Worm (Caenorhabditis elegans): ENCODE results near the gene ZC449.7.

The ZC449.7 gene

ce11 chrX:5026461-5026860 lies 12.6 kb downstream of the ZC449.7 start:
- TF ChIP-seq pha-2 (tag; optimal IDR thresholded peaks at IDR 0.05): no peak
- no peak for TF ChIP-seq unc-55 (GFP tag; optimal IDR thresholded peaks at IDR 0.05)
- TF ChIP-seq sdc-2 (tag; optimal IDR thresholded peaks at IDR 0.05): no peak
- no peak for TF ChIP-seq nhr-232 (tag; optimal IDR thresholded peaks at IDR 0.05)
- no peak for TF ChIP-seq madf-2 (tag; optimal IDR thresholded peaks at IDR 0.05)
- no peak for TF ChIP-seq lin-11 (tag; optimal IDR thresholded peaks at IDR 0.05)
- no peak for TF ChIP-seq hlh-30 (tag; optimal IDR thresholded peaks at IDR 0.05; ENCODE audit: insufficient read depth)
- TF ChIP-seq ahr-1 (tag; optimal IDR thresholded peaks at IDR 0.05): no peak
- TF ChIP-seq unc-86 (tag; optimal IDR thresholded peaks at IDR 0.05): no peak

- TF ChIP-seq ceh-45 (GFP tag; IDR thresholded peaks at IDR 0.05): no peak
- peak; percentile 36 for TF ChIP-seq unc-42 (tag; optimal IDR thresholded peaks at IDR 0.05)
Observed at ce11 chrX:5027923-5028592, 14.2 kb downstream of the ZC449.7 start.

ce11 chrX:5028593-5028955 lies 14.7 kb downstream of the ZC449.7 start:
- TF ChIP-seq unc-86 (tag; optimal IDR thresholded peaks at IDR 0.05) (no peak), sdc-2 (tag; optimal IDR thresholded peaks at IDR 0.05) (no peak), eyg-1 (tag; optimal IDR thresholded peaks at IDR 0.05) (no peak), ama-1 (optimal IDR thresholded peaks at IDR 0.05) (no peak), C38D4.7 (GFP tag; optimal IDR thresholded peaks at IDR 0.05) (no peak), odd-2 (tag; optimal IDR thresholded peaks at IDR 0.05) (no peak), ceh-48 (tag; optimal IDR thresholded peaks at IDR 0.05) (no peak), K02D7.2 (tag; optimal IDR thresholded peaks at IDR 0.05) (no peak), ceh-24 (tag; optimal IDR thresholded peaks at IDR 0.05) (no peak), ahr-1 (tag; optimal IDR thresholded peaks at IDR 0.05) (no peak)

- TF ChIP-seq ets-4 (tag; optimal IDR thresholded peaks at IDR 0.05) (no peak), unc-42 (tag; optimal IDR thresholded peaks at IDR 0.05) (peak; percentile 98)
Observed at ce11 chrX:5031742-5032141, 17.9 kb downstream of the ZC449.7 start.

ce11 chrX:5033868-5034267 lies 20.0 kb downstream of the ZC449.7 start, which contains the start of gene ZC449.4:
Gene ZC449.4, minus strand, starts transcription at chrX:5033968.
- TF ChIP-seq rnt-1 (tag; optimal IDR thresholded peaks at IDR 0.05) (no peak), sox-2 (GFP tag; IDR thresholded peaks at IDR 0.05) (no peak), pha-4 (tag; optimal IDR thresholded peaks at IDR 0.05) (no peak), ztf-16 (tag; optimal IDR thresholded peaks at IDR 0.05) (no peak), ama-1 (optimal IDR thresholded peaks at IDR 0.05) (no peak), npax-4 (tag; optimal IDR thresholded peaks at IDR 0.05) (no peak)

- TF ChIP-seq ahr-1 (tag; optimal IDR thresholded peaks at IDR 0.05) (no peak), hlh-8 (tag; optimal IDR thresholded peaks at IDR 0.05) (no peak), tbx-2 (tag; optimal IDR thresholded peaks at IDR 0.05) (no peak), pax-1 (tag; optimal IDR thresholded peaks at IDR 0.05) (no peak), pha-2 (tag; optimal IDR thresholded peaks at IDR 0.05) (no peak), ama-1 (optimal IDR thresholded peaks at IDR 0.05) (no peak), eyg-1 (tag; optimal IDR thresholded peaks at IDR 0.05) (no peak), fax-1 (tag; optimal IDR thresholded peaks at IDR 0.05) (no peak), ceh-2 (tag; optimal IDR thresholded peaks at IDR 0.05) (no peak), pag-3 (tag; optimal IDR thresholded peaks at IDR 0.05; ENCODE audit: borderline replicate concordance) (no peak), lin-11 (tag; optimal IDR thresholded peaks at IDR 0.05) (no peak), sdc-2 (tag; optimal IDR thresholded peaks at IDR 0.05) (no peak), unc-3 (GFP tag; conservative IDR thresholded peaks at IDR 0.05) (no peak), unc-3 (tag; optimal IDR thresholded peaks at IDR 0.05) (no peak), unc-42 (tag; optimal IDR thresholded peaks at IDR 0.05) (no peak), ceh-30 (tag; optimal IDR thresholded peaks at IDR 0.05) (no peak), ceh-19 (GFP tag; optimal IDR thresholded peaks at IDR 0.05) (no peak), F13H6.1 (tag; optimal IDR thresholded peaks at IDR 0.05) (no peak), ceh-6 (GFP tag; optimal IDR thresholded peaks at IDR 0.05) (no peak), pros-1 (tag; optimal IDR thresholded peaks at IDR 0.05) (no peak)
Observed at ce11 chrX:5037673-5038072, 23.8 kb downstream of the ZC449.7 start, which contains the start of gene ZC449.5. Gene ZC449.5, minus strand, starts transcription at chrX:5037773.

All from whole organism, late embryonic.